Worm (Caenorhabditis elegans) whole organism, L4 larva: ENCODE data around the gene K09E2.3.

Source experiments
- Y48G9A.11 ChIP-seq: fragments of 200-800 bp; sonication (Bioruptor generic); IDR thresholded peaks from 2 replicates; pipeline ENCODE4 v1.3.6; 2022; ENCODE audit warnings: missing genetic modification reagents, missing genetic modification characterization, missing compliant biosample characterization
- Y5F2A.4 ChIP-seq: fragments of 200-800 bp; sonication (Bioruptor generic); optimal IDR thresholded peaks from 2 replicates; lab custom pipeline; 2018; ENCODE audit warnings: mild to moderate bottlenecking, missing genetic modification characterization, missing compliant biosample characterization
- aha-1 ChIP-seq: fragments of 150-350 bp; peaks from one replicate; lab custom pipeline; 2014; ENCODE audit warnings: missing biosample characterization, missing genetic modification characterization
- ceh-20 ChIP-seq: fragments of 200-800 bp; sonication (Bioruptor generic); IDR thresholded peaks from 2 replicates; pipeline ENCODE4 v1.3.6; 2022; ENCODE audit warnings: missing genetic modification reagents, missing genetic modification characterization, missing compliant biosample characterization
- ceh-44 ChIP-seq: fragments of 200-800 bp; sonication (Bioruptor generic); IDR thresholded peaks from 2 replicates; pipeline ENCODE4 v1.3.6; 2022; ENCODE audit warnings: missing genetic modification reagents, missing genetic modification characterization, missing compliant biosample characterization
- ctbp-1 ChIP-seq: fragments of 200-800 bp; sonication (Bioruptor generic); IDR thresholded peaks from 2 replicates; pipeline ENCODE4 v1.3.6; 2022; ENCODE audit warnings: missing genetic modification reagents, missing genetic modification characterization, missing compliant biosample characterization
- daf-16 ChIP-seq, 3 experiments: sonication (generic microtip); optimal IDR thresholded peaks; 2 replicates each; lab custom pipeline; 2016 to 2017; ENCODE audit warnings: missing genetic modification characterization in 3 of 3, missing genetic modification reagents in 3 of 3, mild to moderate bottlenecking in 2 of 3, missing compliant biosample characterization in 2 of 3, missing biosample characterization in 1 of 3, moderate library complexity in 1 of 3
- dve-1 ChIP-seq: sonication (generic microtip); optimal IDR thresholded peaks from 2 replicates; lab custom pipeline; 2017; ENCODE audit warnings: antibody characterized with exemption, mild to moderate bottlenecking, missing genetic modification characterization, missing compliant biosample characterization; ENCODE audit not compliant: insufficient read depth
- gei-8 ChIP-seq: fragments of 200-800 bp; sonication (Bioruptor generic); optimal IDR thresholded peaks from 2 replicates; lab custom pipeline; 2018; ENCODE audit warnings: mild to moderate bottlenecking, missing genetic modification characterization, missing compliant biosample characterization
- hlh-11 ChIP-seq: fragments of 200-800 bp; sonication (Bioruptor generic); optimal IDR thresholded peaks from 2 replicates; lab custom pipeline; 2018; ENCODE audit warnings: mild to moderate bottlenecking, missing genetic modification characterization, missing compliant biosample characterization
- hlh-30 ChIP-seq: sonication (generic microtip); optimal IDR thresholded peaks from 2 replicates; lab custom pipeline; 2017; ENCODE audit warnings: antibody characterized with exemption, mild to moderate bottlenecking, missing genetic modification characterization, missing compliant biosample characterization; ENCODE audit not compliant: insufficient read depth
- hmg-1.1 ChIP-seq: fragments of 200-800 bp; sonication (Bioruptor generic); IDR thresholded peaks from 2 replicates; pipeline ENCODE4 v1.3.6; 2022; ENCODE audit warnings: missing genetic modification reagents, missing genetic modification characterization, missing compliant biosample characterization
- lin-15B ChIP-seq: fragments of 150-350 bp; sonication (generic microtip); optimal IDR thresholded peaks from 3 replicates; lab custom pipeline; 2014; ENCODE audit warnings: missing biosample characterization, missing genetic modification characterization
- mxl-3 ChIP-seq: fragments of 200-800 bp; sonication (Bioruptor generic); optimal IDR thresholded peaks from 2 replicates; lab custom pipeline; 2018; ENCODE audit warnings: mild to moderate bottlenecking, missing genetic modification characterization, missing compliant biosample characterization
- nhr-11 ChIP-seq: fragments of 150-350 bp; optimal IDR thresholded peaks from 2 replicates; lab custom pipeline; 2014; ENCODE audit warnings: missing biosample characterization, missing genetic modification characterization
- nhr-111 ChIP-seq: fragments of 200-800 bp; sonication (Bioruptor generic); optimal IDR thresholded peaks from 2 replicates; lab custom pipeline; 2018; ENCODE audit warnings: mild to moderate bottlenecking, missing genetic modification characterization, missing compliant biosample characterization
- nhr-237 ChIP-seq: sonication (generic microtip); optimal IDR thresholded peaks from 2 replicates; lab custom pipeline; 2017; ENCODE audit warnings: missing biosample characterization, missing genetic modification characterization
- pha-4 ChIP-seq, 2 experiments: fragments of 150-350 bp in 1 of 2; fragments of 200-800 bp in 1 of 2; sonication (Bioruptor generic) in 1 of 2; IDR thresholded peaks in 1 of 2; optimal IDR thresholded peaks in 1 of 2; 2 replicates each; pipeline versions ENCODE4 v1.3.6 to Lab custom; 2014 to 2022; ENCODE audit warnings: missing genetic modification characterization in 2 of 2, missing genetic modification reagents in 2 of 2, missing biosample characterization in 1 of 2, missing compliant biosample characterization in 1 of 2
- set-16 ChIP-seq: fragments of 200-800 bp; sonication (Bioruptor generic); IDR thresholded peaks from 2 replicates; pipeline ENCODE4 v1.3.6; 2022; ENCODE audit warnings: missing genetic modification reagents, missing genetic modification characterization, missing compliant biosample characterization
- unc-62 ChIP-seq, 3 experiments: fragments of 150-350 bp in 1 of 3; sonication (generic microtip); optimal IDR thresholded peaks in 2 of 3; peaks in 1 of 3; 1 replicate in 1 of 3; 2 replicates in 2 of 3; lab custom pipeline; 2014 to 2017; ENCODE audit warnings: missing biosample characterization in 3 of 3, missing genetic modification characterization in 3 of 3, missing genetic modification reagents in 3 of 3, missing genotype in 1 of 3
- vab-7 ChIP-seq: fragments of 200-800 bp; sonication (Bioruptor generic); IDR thresholded peaks from 2 replicates; pipeline ENCODE4 v1.3.6; 2022; ENCODE audit warnings: missing genetic modification reagents, missing genetic modification characterization, missing compliant biosample characterization

The K09E2.3 gene

ce11 chrX:8721273-8721672, 48.4 kb downstream of the K09E2.3 start:
- TF ChIP-seq lin-15B (tag; lab: Kevin White, UChicago) = no peak
- no peak for TF ChIP-seq pha-4 (GFP tag; IDR thresholded peaks at IDR 0.05; lab: Robert Waterston, UW)
- peak; percentile 48 for TF ChIP-seq pha-4 (tag; optimal IDR thresholded peaks at IDR 0.05; lab: Kevin White, UChicago)
- peak in 1 of 2 experiments; percentile 22 for TF ChIP-seq unc-62 (GFP tag; optimal IDR thresholded peaks at IDR 0.05 in 1 of 2; lab: Kevin White, UChicago)
- no peak for TF ChIP-seq unc-62 (tag; optimal IDR thresholded peaks at IDR 0.05; lab: Kevin White, UChicago)

DNA sequence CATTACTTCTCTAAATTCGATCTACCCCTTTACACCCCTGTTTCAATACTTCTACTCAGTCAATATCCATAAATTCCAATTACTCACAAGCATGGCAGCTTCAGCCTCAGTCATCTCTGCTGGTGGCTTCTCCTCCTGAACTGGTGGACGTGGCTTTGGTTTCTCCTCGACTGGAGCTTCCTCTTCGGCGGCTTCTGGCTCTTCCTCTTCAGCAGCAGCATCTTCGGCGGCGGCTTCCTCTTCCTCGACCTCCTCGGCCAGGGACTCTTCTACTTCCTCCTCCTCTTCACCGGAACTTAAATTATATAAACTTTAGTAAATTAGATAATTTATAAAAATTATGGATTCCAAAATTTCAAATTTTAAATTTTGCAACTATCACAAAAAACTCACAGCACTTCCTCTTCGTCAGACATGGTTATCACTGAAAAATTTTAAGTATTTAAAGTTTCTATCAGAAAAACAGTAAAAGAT, 50.3 kb downstream of the K09E2.3 start, which contains the start of gene tnt-2:
Gene tnt-2 (minus strand): TSS at position 424 of the 474 bp plus-strand sequence.
- TF ChIP-seq aha-1 (peak; percentile 58), hlh-30 (tag; lab: Kevin White, UChicago) (no peak), set-16 (GFP tag; lab: Robert Waterston, UW) (peak; percentile 90)

- TF ChIP-seq hmg-1.1 (GFP tag; lab: Robert Waterston, UW) (0 out of 2 replicates have a peak, but pooled peaks have one; percentile 15), dve-1 (tag; lab: Kevin White, UChicago) (no peak), mxl-3 (GFP tag; lab: Kevin White, UChicago) (peak; percentile 23), ceh-20 (GFP tag; lab: Robert Waterston, UW) (0 out of 2 replicates have a peak, but pooled peaks have one; percentile 22), daf-16 (GFP tag; optimal IDR thresholded peaks at IDR 0.05; lab: Kevin White, UChicago) (peak in 1 of 2 experiments; percentile 93), daf-16 (tag; optimal IDR thresholded peaks at IDR 0.05; lab: Kevin White, UChicago) (no peak), hlh-30 (tag; lab: Kevin White, UChicago) (no peak), vab-7 (GFP tag; lab: Robert Waterston, UW) (no peak), hlh-11 (tag; lab: Kevin White, UChicago) (peak; percentile 74), nhr-11 (tag; lab: Kevin White, UChicago) (peak; percentile 30), ceh-44 (GFP tag; lab: Robert Waterston, UW) (no peak), ctbp-1 (GFP tag; lab: Robert Waterston, UW) (peak; percentile 50; the same call in 1 of the 2 replicates), Y5F2A.4 (no peak)
Observed at ce11 chrX:8723840-8724239, 51.0 kb downstream of the K09E2.3 start.

- peak; percentile 28 for TF ChIP-seq nhr-11 (tag; lab: Kevin White, UChicago)
- TF ChIP-seq nhr-237 = no peak
- no peak for TF ChIP-seq nhr-111 (GFP tag; lab: Kevin White, UChicago)
- TF ChIP-seq gei-8 (GFP tag; lab: Kevin White, UChicago) = no peak
- TF ChIP-seq Y48G9A.11 (GFP tag; lab: Robert Waterston, UW) = no peak
Observed at ce11 chrX:8727306-8727705, 54.4 kb downstream of the K09E2.3 start, which contains the start of gene EGAP4.1. Gene EGAP4.1 (minus strand): TSS chrX:8727406.
